Fruit fly (Drosophila melanogaster): Measurements from ENCODE around the gene CG5478.

The CG5478 gene

DNA sequence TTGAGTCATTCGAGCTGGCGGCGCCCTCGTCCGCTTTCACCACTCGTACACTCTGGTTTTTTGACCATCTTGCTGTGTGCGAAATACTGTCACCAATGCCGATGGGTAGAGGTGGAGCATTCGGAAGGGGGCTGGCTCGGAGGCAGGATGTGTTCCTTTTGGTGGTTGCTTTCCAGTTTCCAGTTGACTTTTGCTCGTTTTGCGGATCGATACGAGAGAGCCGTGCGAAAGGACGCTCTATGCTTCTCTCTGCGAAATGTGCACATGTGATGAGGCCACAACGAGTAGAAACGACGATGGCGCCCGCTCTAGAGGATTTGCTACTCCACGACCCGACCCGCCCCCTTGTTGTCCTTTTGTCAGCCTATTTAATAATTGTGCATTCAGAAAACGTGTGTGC, 4.2 kb upstream of the CG5478 start:
- TF ChIP-seq CG6808 (GFP tag; optimal IDR thresholded peaks at IDR 0.05): no peak
- TF ChIP-seq eg (GFP tag; IDR thresholded peaks at IDR 0.05): 0 out of 3 replicates have a peak, but pooled peaks have one; percentile 14

DNA sequence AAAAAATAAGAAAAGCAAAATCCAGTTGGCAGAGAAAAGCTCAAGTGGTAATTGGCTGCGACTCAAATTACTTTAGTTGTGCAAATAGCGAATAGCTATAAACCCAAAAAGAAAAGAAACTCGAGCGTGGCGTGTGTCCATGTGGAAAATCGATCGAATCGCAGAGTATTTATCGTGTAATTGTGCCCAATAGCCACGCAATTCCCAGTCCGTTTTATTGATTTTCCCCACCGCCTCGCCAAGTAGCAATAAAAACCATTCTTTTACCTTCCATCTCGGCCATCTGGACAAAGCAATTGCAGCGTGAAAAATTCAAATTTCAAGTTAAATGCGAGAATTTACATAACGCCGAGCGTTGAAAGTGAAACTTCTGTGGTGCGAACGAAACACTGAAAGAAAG, 2.0 kb upstream of the CG5478 start:
- no peak for TF ChIP-seq eg (GFP tag; IDR thresholded peaks at IDR 0.05)
- TF ChIP-seq CG6808 (GFP tag; optimal IDR thresholded peaks at IDR 0.05): no peak
- no peak for TF ChIP-seq CG11762 (GFP tag; optimal IDR thresholded peaks at IDR 0.05; ENCODE audit: insufficient read depth)
- no peak for TF ChIP-seq Met (GFP tag; optimal IDR thresholded peaks at IDR 0.05)
- no peak for TF ChIP-seq Gug (GFP tag; IDR thresholded peaks at IDR 0.05)
- no peak for TF ChIP-seq CG3919 (GFP tag; optimal IDR thresholded peaks at IDR 0.05)
- no peak for TF ChIP-seq CG8319 (GFP tag; optimal IDR thresholded peaks at IDR 0.05)
- TF ChIP-seq CG6163 (GFP tag; IDR thresholded peaks at IDR 0.05): no peak
- no peak for TF ChIP-seq CG9139 (GFP tag; optimal IDR thresholded peaks at IDR 0.05)
- TF ChIP-seq CG10669 (GFP tag; optimal IDR thresholded peaks at IDR 0.05): no peak
- TF ChIP-seq vri (GFP tag; optimal IDR thresholded peaks at IDR 0.05): no peak
- no peak for TF ChIP-seq Sox102F (GFP tag; optimal IDR thresholded peaks at IDR 0.05)
- no peak for TF ChIP-seq CG7368 (GFP tag; optimal IDR thresholded peaks at IDR 0.05)
- no peak for TF ChIP-seq CG6854 (GFP tag; optimal IDR thresholded peaks at IDR 0.05)
- TF ChIP-seq pdm3 (GFP tag; optimal IDR thresholded peaks at IDR 0.05): no peak
- TF ChIP-seq cyc (GFP tag; optimal IDR thresholded peaks at IDR 0.05): no peak
- no peak for TF ChIP-seq Eip78C (GFP tag)
- TF ChIP-seq CG1621 (tag; optimal IDR thresholded peaks at IDR 0.05): no peak
- TF ChIP-seq fd85E (GFP tag; optimal IDR thresholded peaks at IDR 0.05): no peak
- no peak for TF ChIP-seq Ets96B (tag; optimal IDR thresholded peaks at IDR 0.05)

DNA sequence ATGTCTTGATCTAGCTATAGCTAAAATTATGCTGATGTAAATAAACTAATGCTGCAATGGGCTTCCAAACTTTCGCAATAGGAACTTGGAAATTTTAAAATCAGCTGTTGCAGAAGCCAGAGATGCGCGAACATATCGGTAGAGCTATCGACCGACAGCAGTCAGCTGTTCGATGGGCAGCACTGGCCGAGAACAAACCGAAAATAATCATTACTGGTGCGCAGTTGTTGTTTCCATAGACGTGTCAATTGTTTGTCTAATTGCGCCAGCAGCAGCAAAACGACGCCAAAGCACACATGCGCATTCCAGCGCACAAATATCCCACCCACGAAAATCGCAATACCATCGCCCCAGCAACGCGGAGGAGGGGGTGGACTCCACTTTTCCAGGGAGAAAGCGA, 1.4 kb upstream of the CG5478 start, which contains the start of gene Sap47:
Gene Sap47 (plus strand): TSS at position 149 of the 400 bp plus-strand sequence.
- TF ChIP-seq acj6 (GFP tag; optimal IDR thresholded peaks at IDR 0.05): no peak
- peak; percentile 71 for TF ChIP-seq fkh (GFP tag; optimal IDR thresholded peaks at IDR 0.05)
- peak; percentile 38 for TF ChIP-seq Eip78C (GFP tag)
- 0 out of 3 replicates have a peak, but pooled peaks have one; percentile 11 for TF ChIP-seq eg (GFP tag; IDR thresholded peaks at IDR 0.05)
- no peak for TF ChIP-seq Sox15 (GFP tag; optimal IDR thresholded peaks at IDR 0.05)
- no peak for TF ChIP-seq Sox14 (GFP tag; optimal IDR thresholded peaks at IDR 0.05)
- no peak for TF ChIP-seq CG6163 (GFP tag; IDR thresholded peaks at IDR 0.05)
- TF ChIP-seq CG6808 (GFP tag; optimal IDR thresholded peaks at IDR 0.05): peak; percentile 100
- 0 out of 2 replicates have a peak, but pooled peaks have one; percentile 17 for TF ChIP-seq CG11294 (GFP tag; IDR thresholded peaks at IDR 0.05)
- TF ChIP-seq Gug (GFP tag; IDR thresholded peaks at IDR 0.05): no peak

DNA sequence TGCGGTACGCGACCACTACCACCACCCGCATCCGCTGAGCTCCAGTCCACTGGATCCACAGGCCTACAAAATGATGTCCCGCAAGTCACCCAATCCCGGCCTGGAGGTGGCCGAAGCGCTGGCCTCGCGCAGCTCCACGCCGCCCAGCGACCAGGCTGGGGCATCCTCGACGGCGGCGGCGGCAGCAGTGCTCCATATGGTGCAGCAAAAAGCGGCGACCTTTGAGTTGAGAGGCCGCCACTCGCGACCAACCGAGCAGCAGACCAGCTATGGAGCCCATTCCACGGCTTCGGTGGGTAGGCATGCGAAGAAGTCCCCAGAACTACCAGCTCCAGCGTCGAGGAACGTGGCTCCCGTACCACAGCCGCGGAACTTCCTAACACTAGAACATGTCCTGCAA, 3.5 kb downstream of the CG5478 start:
- no peak for TF ChIP-seq Sox102F (GFP tag; optimal IDR thresholded peaks at IDR 0.05)
- TF ChIP-seq achi (GFP tag; optimal IDR thresholded peaks at IDR 0.05): no peak

DNA sequence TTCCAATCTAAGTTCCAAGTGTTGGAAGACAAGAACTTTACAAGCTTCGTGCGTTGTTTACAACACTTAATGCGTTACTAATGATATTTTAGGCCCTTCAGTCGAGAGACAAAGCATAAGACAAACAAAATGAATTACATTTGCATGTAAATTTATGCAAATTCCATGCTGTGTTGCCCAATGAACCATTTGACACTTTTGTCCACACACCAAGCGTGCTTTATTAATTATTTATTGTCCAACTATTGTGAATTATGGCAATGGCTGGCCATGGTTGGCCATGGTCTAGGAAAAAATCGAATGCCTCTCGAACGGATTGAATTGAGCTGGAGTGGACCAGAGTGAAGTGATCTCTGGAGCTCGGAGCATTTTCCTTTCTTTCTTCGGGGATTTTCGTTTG, 5.4 kb downstream of the CG5478 start:
- TF ChIP-seq Hr38 (GFP tag; optimal IDR thresholded peaks at IDR 0.05) (no peak), CG8319 (GFP tag; optimal IDR thresholded peaks at IDR 0.05) (no peak), Eip93F (GFP tag; optimal IDR thresholded peaks at IDR 0.05) (no peak), svp (GFP tag) (no peak)

DNA sequence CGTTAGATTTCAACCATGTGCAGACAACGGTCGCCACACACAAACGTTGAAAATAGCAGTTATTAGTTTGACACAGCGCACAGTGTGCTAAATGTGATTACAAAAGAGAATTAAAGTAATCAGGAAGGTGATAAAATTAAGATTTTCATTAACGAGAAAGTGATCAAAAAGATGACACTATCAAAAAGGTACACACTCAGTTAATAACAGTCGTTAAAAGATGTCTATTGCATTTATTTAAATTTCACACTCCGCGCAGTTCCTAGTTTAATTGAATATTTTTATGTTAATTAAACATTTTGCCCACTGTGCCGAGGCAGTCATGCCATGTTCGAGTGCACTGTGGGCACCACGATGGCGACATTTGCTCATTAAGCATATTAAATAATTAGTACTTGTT, 6.4 kb downstream of the CG5478 start:
- TF ChIP-seq CG6808 (GFP tag; optimal IDR thresholded peaks at IDR 0.05): no peak
- TF ChIP-seq eg (GFP tag; IDR thresholded peaks at IDR 0.05): peak; percentile 76
- no peak for TF ChIP-seq ss (GFP tag; optimal IDR thresholded peaks at IDR 0.05)
- no peak for TF ChIP-seq CG8632 (GFP tag; optimal IDR thresholded peaks at IDR 0.05)
- TF ChIP-seq CG31627 (GFP tag; optimal IDR thresholded peaks at IDR 0.05): no peak
- TF ChIP-seq CG4318 (GFP tag; optimal IDR thresholded peaks at IDR 0.05): no peak
- TF ChIP-seq Met (GFP tag; optimal IDR thresholded peaks at IDR 0.05): no peak
- no peak for TF ChIP-seq net (GFP tag; optimal IDR thresholded peaks at IDR 0.05)
- no peak for TF ChIP-seq svp (GFP tag)
- no peak for TF ChIP-seq Smox (GFP tag; optimal IDR thresholded peaks at IDR 0.05)
- peak; percentile 85 for TF ChIP-seq CG15336 (GFP tag; IDR thresholded peaks at IDR 0.05)
- TF ChIP-seq cyc (GFP tag; optimal IDR thresholded peaks at IDR 0.05): no peak
- no peak for TF ChIP-seq CG11762 (GFP tag; optimal IDR thresholded peaks at IDR 0.05; ENCODE audit: insufficient read depth)
- TF ChIP-seq OdsH (GFP tag; optimal IDR thresholded peaks at IDR 0.05): peak; percentile 51
- TF ChIP-seq spab (GFP tag; optimal IDR thresholded peaks at IDR 0.05): no peak
- no peak for TF ChIP-seq Sox15 (GFP tag; optimal IDR thresholded peaks at IDR 0.05)
- TF ChIP-seq CG34406 (GFP tag; optimal IDR thresholded peaks at IDR 0.05): no peak
- TF ChIP-seq pdm3 (GFP tag; optimal IDR thresholded peaks at IDR 0.05): peak; percentile 51
- TF ChIP-seq CG8319 (GFP tag; optimal IDR thresholded peaks at IDR 0.05): no peak
- no peak for TF ChIP-seq achi (GFP tag; optimal IDR thresholded peaks at IDR 0.05)
- TF ChIP-seq CG3032 (tag; optimal IDR thresholded peaks at IDR 0.05): no peak
- no peak for TF ChIP-seq Ets96B (tag; optimal IDR thresholded peaks at IDR 0.05)
- peak; percentile 31 for TF ChIP-seq CG3919 (GFP tag; optimal IDR thresholded peaks at IDR 0.05)
- peak; percentile 42 for TF ChIP-seq acj6 (GFP tag; optimal IDR thresholded peaks at IDR 0.05)
- TF ChIP-seq Sox14 (GFP tag; optimal IDR thresholded peaks at IDR 0.05): no peak
- TF ChIP-seq Gug (GFP tag; IDR thresholded peaks at IDR 0.05): peak; percentile 50; the same call in 1 of the 2 replicates
